Fruit fly (Drosophila melanogaster): ENCODE results near the gene CG17597.
A peak's percentile ranks its signal among the peaks of the same experiment; 100 is the strongest.

The CG17597 gene

dm6 chr2L:18830587-18831528 is at the start of gene CG17597, which contains the start of gene ScpX (continued):
- TF ChIP-seq CHES-1-like (GFP tag; optimal IDR thresholded peaks at IDR 0.05) = peak; percentile 57
- peak; percentile 81 for TF ChIP-seq BEAF-32 (GFP tag; optimal IDR thresholded peaks at IDR 0.05)
- peak; percentile 94 for TF ChIP-seq row (GFP tag; IDR thresholded peaks at IDR 0.05)
- peak; percentile 90 for TF ChIP-seq mld (GFP tag; IDR thresholded peaks at IDR 0.05; ENCODE audit: partially characterized antibody)
- peak; percentile 34 for TF ChIP-seq caup (GFP tag; optimal IDR thresholded peaks at IDR 0.05; ENCODE audit: severe bottlenecking)
- TF ChIP-seq CG3407 (GFP tag; optimal IDR thresholded peaks at IDR 0.05) = peak; percentile 42
- peak; percentile 31 for TF ChIP-seq CG7556 (GFP tag; optimal IDR thresholded peaks at IDR 0.05)
- TF ChIP-seq TFAM (GFP tag; optimal IDR thresholded peaks at IDR 0.05) = no peak
- TF ChIP-seq cwo (GFP tag; optimal IDR thresholded peaks at IDR 0.05) = peak; percentile 52
- TF ChIP-seq CG10209 (GFP tag; optimal IDR thresholded peaks at IDR 0.05) = peak; percentile 22
- peak; percentile 43 for TF ChIP-seq CG12071 (GFP tag; optimal IDR thresholded peaks at IDR 0.05)
- TF ChIP-seq zen2 (GFP tag; IDR thresholded peaks at IDR 0.05; ENCODE audit: partially characterized antibody) = peak; percentile 81
- peak; percentile 45 for TF ChIP-seq CG12942 (GFP tag; optimal IDR thresholded peaks at IDR 0.05)
- TF ChIP-seq pros (GFP tag; optimal IDR thresholded peaks at IDR 0.05) = no peak
- peak; percentile 31 for TF ChIP-seq jing (GFP tag; optimal IDR thresholded peaks at IDR 0.05)
- peak in 1 of 2 experiments; percentile 35 for TF ChIP-seq insv (GFP tag; optimal IDR thresholded peaks at IDR 0.05)
- peak; percentile 11 for TF ChIP-seq Mes4 (GFP tag; optimal IDR thresholded peaks at IDR 0.05)
- TF ChIP-seq Dip2 (GFP tag; IDR thresholded peaks at IDR 0.05) = no peak
- TF ChIP-seq Chrac-16 (GFP tag; optimal IDR thresholded peaks at IDR 0.05) = peak; percentile 60
- TF ChIP-seq dmrt11E (tag; optimal IDR thresholded peaks at IDR 0.05) = peak; percentile 58
- no peak for TF ChIP-seq sens-2 (GFP tag; IDR thresholded peaks at IDR 0.05)
- peak; percentile 83 for TF ChIP-seq CG34224 (GFP tag; IDR thresholded peaks at IDR 0.05; ENCODE audit: partially characterized antibody)
- TF ChIP-seq CG13296 (GFP tag; optimal IDR thresholded peaks at IDR 0.05) = peak; percentile 25
- TF ChIP-seq tup (GFP tag; optimal IDR thresholded peaks at IDR 0.05) = peak; percentile 37
- no peak for TF ChIP-seq salm (tag; optimal IDR thresholded peaks at IDR 0.05)
- TF ChIP-seq fd3F (GFP tag; optimal IDR thresholded peaks at IDR 0.05) = peak; percentile 34
- no peak for TF ChIP-seq Kr (GFP tag; optimal IDR thresholded peaks at IDR 0.05)
- peak; percentile 9 to 65 for TF ChIP-seq tll (GFP tag; optimal IDR thresholded peaks at IDR 0.05)
- TF ChIP-seq eyg (GFP tag; optimal IDR thresholded peaks at IDR 0.05) = peak; percentile 38
- TF ChIP-seq sisA (GFP tag; IDR thresholded peaks at IDR 0.05) = peak; percentile 59
- TF ChIP-seq Sox102F (GFP tag; optimal IDR thresholded peaks at IDR 0.05) = peak; percentile 59
- peak; percentile 32 for TF ChIP-seq tx (GFP tag; optimal IDR thresholded peaks at IDR 0.05)
- TF ChIP-seq hth (optimal IDR thresholded peaks at IDR 0.05) = no peak
- peak; percentile 19 for TF ChIP-seq CG9876 (GFP tag; optimal IDR thresholded peaks at IDR 0.05)
- peak; percentile 64 for TF ChIP-seq trem (tag; optimal IDR thresholded peaks at IDR 0.05)
- peak; percentile 50 for TF ChIP-seq Mad (GFP tag; optimal IDR thresholded peaks at IDR 0.05)
- no peak for TF ChIP-seq sc (optimal IDR thresholded peaks at IDR 0.05)
- peak; percentile 18 for TF ChIP-seq sc (GFP tag; optimal IDR thresholded peaks at IDR 0.05)
- TF ChIP-seq Hr51 (GFP tag; optimal IDR thresholded peaks at IDR 0.05) = peak; percentile 13 to 58
- peak; percentile 51 for TF ChIP-seq sqz (GFP tag; optimal IDR thresholded peaks at IDR 0.05)
- TF ChIP-seq CG2129 (GFP tag; IDR thresholded peaks at IDR 0.05; ENCODE audit: partially characterized antibody) = peak; percentile 52
- no peak for TF ChIP-seq CG14050 (GFP tag; IDR thresholded peaks at IDR 0.05)
- TF ChIP-seq dan (GFP tag; IDR thresholded peaks at IDR 0.05) = no peak
- TF ChIP-seq zfh1 (GFP tag; IDR thresholded peaks at IDR 0.05) = peak; percentile 55; the same call in 2 of the 3 replicates
- peak; percentile 33 for TF ChIP-seq pita (GFP tag; optimal IDR thresholded peaks at IDR 0.05)
- TF ChIP-seq tio (GFP tag; optimal IDR thresholded peaks at IDR 0.05) = no peak
- TF ChIP-seq lab (GFP tag; optimal IDR thresholded peaks at IDR 0.05) = peak; percentile 75

Measured in whole organism, embryonic.